Fruit fly (Drosophila melanogaster): Measurements from ENCODE around the gene BG642312.

BG642312 gene

DNA sequence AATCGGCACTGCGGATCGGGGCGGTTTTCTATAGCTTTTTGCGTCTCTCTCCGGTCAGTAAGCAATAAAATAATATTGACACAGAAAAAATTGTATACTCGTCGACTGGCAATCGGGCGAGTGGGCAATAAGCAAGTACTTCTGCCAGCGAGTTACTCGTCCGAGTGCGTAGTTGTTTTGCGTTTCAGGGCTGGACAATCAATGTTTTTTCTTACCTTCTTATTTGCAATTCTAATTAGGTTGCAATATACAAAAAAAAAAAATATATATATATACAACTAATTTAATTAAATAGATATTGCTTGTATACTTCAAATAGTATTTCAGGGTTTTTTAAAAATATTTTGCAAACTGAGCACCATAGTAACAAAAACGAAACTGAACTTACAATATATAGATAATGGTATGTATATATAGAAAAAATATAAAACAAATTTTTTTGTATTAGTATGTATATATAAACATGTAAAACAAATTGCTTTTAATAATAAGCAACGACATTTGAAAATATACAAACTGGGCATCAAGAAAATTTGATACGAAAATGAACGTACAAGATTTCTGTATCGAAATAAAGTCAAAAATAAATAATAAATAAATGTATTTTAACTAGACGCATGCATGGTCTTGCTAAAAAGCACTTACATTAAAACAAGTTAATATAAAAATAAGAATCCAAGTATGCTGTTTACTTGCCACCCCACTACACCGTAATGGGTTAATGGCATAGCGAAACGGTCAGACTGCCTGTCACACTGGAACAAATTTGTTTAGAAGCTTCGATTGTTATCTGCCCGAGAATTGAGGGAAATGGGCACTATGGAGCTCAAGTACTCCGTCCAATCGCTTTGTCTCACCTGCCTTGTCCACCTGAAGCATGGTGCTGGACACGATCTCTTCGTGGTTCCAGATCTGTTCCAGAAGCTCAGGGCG lies 43.9 kb downstream of the BG642312 start, which contains the start of the genes D19A and CG7386 (continued):
- TF ChIP-seq CG18619 (GFP tag; optimal IDR thresholded peaks at IDR 0.05) (peak; percentile 12), CG8359 (GFP tag; optimal IDR thresholded peaks at IDR 0.05; ENCODE audit: borderline replicate concordance) (no peak), CG14441 (GFP tag; IDR thresholded peaks at IDR 0.05) (peak; percentile 53), CG3838 (GFP tag; optimal IDR thresholded peaks at IDR 0.05) (no peak), CG30431 (GFP tag; optimal IDR thresholded peaks at IDR 0.05) (no peak), CG9727 (GFP tag; optimal IDR thresholded peaks at IDR 0.05) (peak; percentile 29), HLHmδ (GFP tag; optimal IDR thresholded peaks at IDR 0.05) (no peak), CG15601 (tag; optimal IDR thresholded peaks at IDR 0.05) (peak; percentile 20), ssp (GFP tag; IDR thresholded peaks at IDR 0.05) (peak; percentile 18; the same call in 1 of the 2 replicates), kni (GFP tag; optimal IDR thresholded peaks at IDR 0.05) (no peak), Mad (GFP tag; optimal IDR thresholded peaks at IDR 0.05) (peak; percentile 16), CG13424 (tag; optimal IDR thresholded peaks at IDR 0.05) (peak; percentile 68), CG13624 (GFP tag; optimal IDR thresholded peaks at IDR 0.05) (peak; percentile 66), sug (tag; optimal IDR thresholded peaks at IDR 0.05) (peak; percentile 25), CrebB (tag; optimal IDR thresholded peaks at IDR 0.05) (no peak), CG11560 (tag; IDR thresholded peaks at IDR 0.05) (no peak), ham (GFP tag; IDR thresholded peaks at IDR 0.05) (no peak), Asciz (GFP tag; optimal IDR thresholded peaks at IDR 0.05) (no peak), usp (GFP tag; optimal IDR thresholded peaks at IDR 0.05) (no peak), Dip2 (GFP tag; IDR thresholded peaks at IDR 0.05) (no peak), shn (GFP tag; optimal IDR thresholded peaks at IDR 0.05) (peak; percentile 50), CG9437 (GFP tag; optimal IDR thresholded peaks at IDR 0.05) (peak; percentile 21), tap (tag; optimal IDR thresholded peaks at IDR 0.05) (peak; percentile 46), hb (GFP tag; IDR thresholded peaks at IDR 0.05; ENCODE audit: partially characterized antibody) (no peak), H2.0 (GFP tag; IDR thresholded peaks at IDR 0.05) (peak; percentile 59), fd3F (GFP tag; optimal IDR thresholded peaks at IDR 0.05) (peak; percentile 3), grau (tag; optimal IDR thresholded peaks at IDR 0.05) (peak; percentile 49), tio (GFP tag; optimal IDR thresholded peaks at IDR 0.05) (no peak), CG6683 (GFP tag; optimal IDR thresholded peaks at IDR 0.05) (no peak), CG9817 (tag; optimal IDR thresholded peaks at IDR 0.05) (peak; percentile 58), eve (GFP tag; optimal IDR thresholded peaks at IDR 0.05) (no peak), Awh (GFP tag; IDR thresholded peaks at IDR 0.05) (no peak), ttk (GFP tag; IDR thresholded peaks at IDR 0.05) (peak; percentile 37; the same call in 1 of the 2 replicates), CG2120 (GFP tag; optimal IDR thresholded peaks at IDR 0.05) (peak; percentile 79), CG9876 (GFP tag; optimal IDR thresholded peaks at IDR 0.05) (peak; percentile 47), abd-A (tag; optimal IDR thresholded peaks at IDR 0.05) (no peak), org-1 (GFP tag; optimal IDR thresholded peaks at IDR 0.05) (no peak), pum (GFP tag; optimal IDR thresholded peaks at IDR 0.05) (peak; percentile 28), lov (optimal IDR thresholded peaks at IDR 0.05) (no peak), lov (GFP tag; IDR thresholded peaks at IDR 0.05) (peak; percentile 31; the same call in 1 of the 3 replicates), H15 (GFP tag; IDR thresholded peaks at IDR 0.05) (peak; percentile 77), YL-1 (GFP tag; optimal IDR thresholded peaks at IDR 0.05) (peak; percentile 52), Eip74EF (GFP tag; optimal IDR thresholded peaks at IDR 0.05) (no peak), Stat92E (GFP tag; optimal IDR thresholded peaks at IDR 0.05) (no peak), nau (GFP tag; optimal IDR thresholded peaks at IDR 0.05) (no peak), bowl (GFP tag; IDR thresholded peaks at IDR 0.05) (peak; percentile 56), danr (GFP tag; IDR thresholded peaks at IDR 0.05) (no peak), Fer3 (tag; optimal IDR thresholded peaks at IDR 0.05) (peak; percentile 54)
